Worm (Caenorhabditis elegans) whole organism, L2 larva: ENCODE results near the gene nduv-2.

Experiments used
- ama-1 ChIP-seq: fragments of 150-350 bp; optimal IDR thresholded peaks from 2 replicates; lab custom pipeline; 2018; ENCODE audit warnings: inconsistent platforms
- crh-2 ChIP-seq: sonication (generic microtip); optimal IDR thresholded peaks from 2 replicates; lab custom pipeline; 2017; ENCODE audit warnings: missing biosample characterization, missing genetic modification characterization
- lin-13 ChIP-seq: fragments of 150-350 bp; optimal IDR thresholded peaks from 2 replicates; lab custom pipeline; 2014; ENCODE audit warnings: missing biosample characterization, missing genetic modification reagents, missing genetic modification characterization
- lsy-2 ChIP-seq, 2 experiments: fragments of 150-350 bp in 1 of 2; sonication (generic microtip) in 1 of 2; optimal IDR thresholded peaks; 2 replicates each; lab custom pipeline; 2014 to 2017; ENCODE audit warnings: missing biosample characterization in 2 of 2, missing genetic modification characterization in 2 of 2
- nhr-12 ChIP-seq: fragments of 150-350 bp; optimal IDR thresholded peaks from 2 replicates; lab custom pipeline; 2014; ENCODE audit warnings: missing biosample characterization, missing genetic modification characterization
- nhr-77 ChIP-seq: fragments of 150-350 bp; optimal IDR thresholded peaks from 2 replicates; lab custom pipeline; 2014; ENCODE audit warnings: missing biosample characterization, missing genetic modification characterization
- skn-1 ChIP-seq: sonication (generic microtip); optimal IDR thresholded peaks from 2 replicates; lab custom pipeline; 2017; ENCODE audit warnings: missing biosample characterization, missing genetic modification characterization
- snpc-4 ChIP-seq: fragments of 150-350 bp; optimal IDR thresholded peaks from 2 replicates; lab custom pipeline; 2014; ENCODE audit warnings: missing biosample characterization, missing genetic modification characterization
- unc-39 ChIP-seq: fragments of 150-350 bp; optimal IDR thresholded peaks from 2 replicates; lab custom pipeline; 2014; ENCODE audit warnings: missing biosample characterization, missing genetic modification characterization
- unc-62 ChIP-seq: fragments of 150-350 bp; optimal IDR thresholded peaks from 2 replicates; lab custom pipeline; 2014; ENCODE audit warnings: missing biosample characterization, missing genetic modification reagents, missing genetic modification characterization
- ztf-11 ChIP-seq: sonication (generic microtip); optimal IDR thresholded peaks from 2 replicates; lab custom pipeline; 2017; ENCODE audit warnings: missing biosample characterization, missing genetic modification characterization

DNA sequence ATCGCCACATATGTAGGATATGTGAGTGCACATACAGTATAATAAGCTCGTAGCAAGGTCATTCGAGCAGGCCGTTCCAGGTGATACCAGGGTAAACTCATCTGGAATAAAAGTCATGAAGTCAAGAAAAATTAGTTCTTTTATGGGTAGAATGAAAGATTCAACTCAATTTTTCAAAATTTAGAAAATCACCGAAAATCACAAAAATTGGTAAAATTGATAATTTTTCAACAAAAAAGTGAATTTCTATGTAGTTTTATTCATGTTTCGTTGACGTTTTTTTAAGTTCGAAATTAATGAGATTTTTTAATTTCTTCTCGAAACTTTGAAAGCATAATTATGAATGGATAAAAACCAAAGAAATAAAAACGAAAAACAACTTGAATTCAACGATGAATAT is 3.6 kb downstream of the nduv-2 start, which contains the start of gene F53F4.16:
- TF ChIP-seq crh-2 (no peak), lin-13 (GFP tag; lab: Kevin White, UChicago) (no peak), snpc-4 (no peak), nhr-12 (tag; lab: Kevin White, UChicago) (no peak), ama-1 (lab: Kevin White, UChicago) (no peak), skn-1 (tag; lab: Kevin White, UChicago) (no peak), nhr-77 (no peak), unc-62 (GFP tag; lab: Kevin White, UChicago) (no peak), lsy-2 (tag; optimal IDR thresholded peaks at IDR 0.05; lab: Kevin White, UChicago) (no peak), ztf-11 (no peak), unc-39 (no peak)
